Worm (Caenorhabditis elegans): ENCODE data around the gene C05G5.7.

ce11 chrX:14746948-14747347 is 3.4 kb upstream of the C05G5.7 start, which contains the start of gene C05G5.2:
- TF ChIP-seq aly-2 (tag; optimal IDR thresholded peaks at IDR 0.05): no peak
- TF ChIP-seq nhr-77 (tag; optimal IDR thresholded peaks at IDR 0.05): no peak
